Worm (Caenorhabditis elegans) whole organism, young adult: ENCODE data around the gene T08A11.1.

Experiments
- B0035.1 ChIP-seq: sonication (generic microtip); optimal IDR thresholded peaks from 2 replicates; lab custom pipeline; 2016; ENCODE audit warnings: missing genetic modification characterization, mild to moderate bottlenecking, missing compliant biosample characterization, missing genotype, missing genetic modification reagents
- B0336.3 ChIP-seq: fragments of 200-800 bp; sonication (Bioruptor generic); IDR thresholded peaks from 2 replicates; pipeline ENCODE4 v1.3.6; 2022; ENCODE audit warnings: missing genetic modification characterization, missing compliant biosample characterization
- F23B12.7 ChIP-seq: sonication (generic microtip); optimal IDR thresholded peaks from 2 replicates; lab custom pipeline; 2017; ENCODE audit warnings: missing genetic modification characterization, mild to moderate bottlenecking, missing compliant biosample characterization, antibody characterized with exemption, moderate library complexity; ENCODE audit not compliant: insufficient read depth
- F33H1.4 ChIP-seq: fragments of 200-800 bp; sonication (Bioruptor generic); IDR thresholded peaks from 2 replicates; pipeline ENCODE4 v1.3.6; 2022; ENCODE audit warnings: missing genetic modification reagents, missing genetic modification characterization, missing compliant biosample characterization
- T07F8.4 ChIP-seq: sonication (generic microtip); optimal IDR thresholded peaks from 2 replicates; lab custom pipeline; 2016; ENCODE audit warnings: mild to moderate bottlenecking, missing genetic modification characterization, moderate library complexity, missing compliant biosample characterization
- Y53F4B.3 ChIP-seq: fragments of 200-800 bp; sonication (Bioruptor generic); IDR thresholded peaks from 2 replicates; pipeline ENCODE4 v1.3.6; 2022; ENCODE audit warnings: missing genetic modification reagents, missing genetic modification characterization, missing compliant biosample characterization
- Y67H2A.10 ChIP-seq: fragments of 200-800 bp; sonication (Bioruptor generic); conservative IDR thresholded peaks from 2 replicates; pipeline ENCODE4 v1.3.6; 2022; ENCODE audit warnings: missing genetic modification reagents, missing genetic modification characterization, missing compliant biosample characterization
- ama-1 ChIP-seq, 3 experiments: fragments of 150-350 bp in 1 of 3; sonication (generic microtip) in 2 of 3; optimal IDR thresholded peaks; 2 replicates each; lab custom pipeline; 2014 to 2018; ENCODE audit warnings: missing biosample characterization in 2 of 3, missing genetic modification characterization in 2 of 3, missing genetic modification reagents in 2 of 3
- ceh-100 ChIP-seq: fragments of 200-800 bp; sonication (Bioruptor generic); IDR thresholded peaks from 2 replicates; pipeline ENCODE4 v1.3.6; 2022; ENCODE audit warnings: missing genetic modification reagents, missing genetic modification characterization, missing compliant biosample characterization
- die-1 ChIP-seq: sonication (generic microtip); optimal IDR thresholded peaks from 2 replicates; lab custom pipeline; 2016; ENCODE audit warnings: missing genotype, mild to moderate bottlenecking, missing genetic modification characterization, missing compliant biosample characterization
- egrh-3 ChIP-seq: fragments of 200-800 bp; sonication (Bioruptor generic); IDR thresholded peaks from 2 replicates; pipeline ENCODE4 v1.3.6; 2022; ENCODE audit warnings: missing genetic modification reagents, missing genetic modification characterization, missing compliant biosample characterization
- ets-4 ChIP-seq: fragments of 200-800 bp; sonication (Bioruptor generic); optimal IDR thresholded peaks from 2 replicates; lab custom pipeline; 2018; ENCODE audit warnings: mild to moderate bottlenecking, missing genetic modification characterization, missing compliant biosample characterization
- fkh-3 ChIP-seq: sonication (generic microtip); optimal IDR thresholded peaks from 2 replicates; lab custom pipeline; 2016; ENCODE audit warnings: mild to moderate bottlenecking, missing genetic modification characterization, missing compliant biosample characterization
- gei-17 ChIP-seq: fragments of 200-800 bp; sonication (Bioruptor generic); optimal IDR thresholded peaks from 2 replicates; lab custom pipeline; 2018; ENCODE audit warnings: mild to moderate bottlenecking, missing genetic modification characterization, missing compliant biosample characterization
- him-1 ChIP-seq: sonication (generic microtip); optimal IDR thresholded peaks from 2 replicates; lab custom pipeline; 2016; ENCODE audit warnings: missing genotype, missing genetic modification reagents, missing genetic modification characterization, missing compliant biosample characterization
- hmg-1.2 ChIP-seq: fragments of 200-800 bp; sonication (Bioruptor generic); IDR thresholded peaks from 2 replicates; pipeline ENCODE4 v1.3.6; 2022; ENCODE audit warnings: missing genetic modification reagents, missing genetic modification characterization, missing compliant biosample characterization
- hrde-1 ChIP-seq: sonication (generic microtip); optimal IDR thresholded peaks from 2 replicates; lab custom pipeline; 2016; ENCODE audit warnings: missing genetic modification characterization, mild to moderate bottlenecking, missing compliant biosample characterization, moderate library complexity, missing genotype, missing genetic modification reagents, borderline replicate concordance
- hsf-1 ChIP-seq: fragments of 200-800 bp; sonication (Bioruptor generic); IDR thresholded peaks from 2 replicates; pipeline ENCODE4 v1.3.6; 2022; ENCODE audit warnings: missing genetic modification reagents, missing genetic modification characterization, missing compliant biosample characterization
- lag-1 ChIP-seq: fragments of 200-800 bp; sonication (Bioruptor generic); IDR thresholded peaks from 2 replicates; pipeline ENCODE4 v1.3.6; 2022; ENCODE audit warnings: missing genetic modification reagents, missing genetic modification characterization, missing compliant biosample characterization
- let-607 ChIP-seq, 2 experiments: fragments of 200-800 bp in 1 of 2; sonication (Bioruptor generic) in 1 of 2; sonication (generic microtip) in 1 of 2; optimal IDR thresholded peaks; 2 replicates each; lab custom pipeline; 2016 to 2018; ENCODE audit warnings: mild to moderate bottlenecking in 2 of 2, missing compliant biosample characterization in 2 of 2, missing genetic modification characterization in 2 of 2, moderate library complexity in 2 of 2, missing genotype in 1 of 2
- lin-40 ChIP-seq: sonication (generic microtip); optimal IDR thresholded peaks from 2 replicates; lab custom pipeline; 2016; ENCODE audit warnings: missing genetic modification characterization, mild to moderate bottlenecking, missing compliant biosample characterization, missing genotype, missing genetic modification reagents
- lir-1 ChIP-seq: fragments of 200-800 bp; sonication (Bioruptor generic); conservative IDR thresholded peaks from 2 replicates; pipeline ENCODE4 v1.3.6; 2022; ENCODE audit warnings: missing genetic modification reagents, missing genetic modification characterization, missing compliant biosample characterization
- madf-3 ChIP-seq: fragments of 200-800 bp; sonication (Bioruptor generic); IDR thresholded peaks from 2 replicates; pipeline ENCODE4 v1.3.6; 2022; ENCODE audit warnings: missing genetic modification reagents, missing genetic modification characterization, missing compliant biosample characterization
- madf-6 ChIP-seq: fragments of 200-800 bp; sonication (Bioruptor generic); IDR thresholded peaks from 2 replicates; pipeline ENCODE4 v1.3.6; 2022; ENCODE audit warnings: missing genetic modification reagents, missing genetic modification characterization, missing compliant biosample characterization
- mcd-1 ChIP-seq: fragments of 200-800 bp; sonication (Bioruptor generic); IDR thresholded peaks from 2 replicates; pipeline ENCODE4 v1.3.6; 2022; ENCODE audit warnings: missing genetic modification reagents, missing genetic modification characterization, missing compliant biosample characterization
- mxl-1 ChIP-seq: sonication (generic microtip); optimal IDR thresholded peaks from 2 replicates; lab custom pipeline; 2016; ENCODE audit warnings: missing genetic modification characterization, missing compliant biosample characterization
- nfya-1 ChIP-seq: sonication (generic microtip); optimal IDR thresholded peaks from 2 replicates; lab custom pipeline; 2017; ENCODE audit warnings: antibody characterized with exemption, missing compliant biosample characterization, missing genetic modification characterization, borderline replicate concordance; ENCODE audit not compliant: insufficient read depth
- nfyb-1 ChIP-seq: fragments of 200-800 bp; sonication (Bioruptor generic); IDR thresholded peaks from 2 replicates; pipeline ENCODE4 v1.3.6; 2022; ENCODE audit warnings: missing genetic modification reagents, missing genetic modification characterization, missing compliant biosample characterization
- nhr-90 ChIP-seq: sonication (generic microtip); optimal IDR thresholded peaks from 2 replicates; lab custom pipeline; 2016; ENCODE audit warnings: missing genotype, mild to moderate bottlenecking, missing genetic modification characterization, missing compliant biosample characterization
- rcor-1 ChIP-seq: fragments of 200-800 bp; sonication (Bioruptor generic); IDR thresholded peaks from 2 replicates; pipeline ENCODE4 v1.3.6; 2022; ENCODE audit warnings: missing genetic modification reagents, missing genetic modification characterization, missing compliant biosample characterization
- snpc-1.3 ChIP-seq: sonication (generic microtip); optimal IDR thresholded peaks from 2 replicates; lab custom pipeline; 2017; ENCODE audit warnings: missing genetic modification characterization, mild to moderate bottlenecking, missing compliant biosample characterization, antibody characterized with exemption, moderate library complexity, missing genotype, missing genetic modification reagents; ENCODE audit not compliant: insufficient read depth
- tlf-1 ChIP-seq: fragments of 200-800 bp; sonication (Bioruptor generic); optimal IDR thresholded peaks from 2 replicates; lab custom pipeline; 2018; ENCODE audit warnings: mild to moderate bottlenecking, missing genetic modification characterization, missing compliant biosample characterization
- zim-3 ChIP-seq: sonication (generic microtip); optimal IDR thresholded peaks from 2 replicates; lab custom pipeline; 2017; ENCODE audit warnings: mild to moderate bottlenecking, missing genetic modification characterization, moderate library complexity, missing compliant biosample characterization
- ztf-25 ChIP-seq: fragments of 200-800 bp; sonication (Bioruptor generic); IDR thresholded peaks from 2 replicates; pipeline ENCODE4 v1.3.6; 2022; ENCODE audit warnings: missing genetic modification reagents, missing genetic modification characterization, missing compliant biosample characterization
- ztf-3 ChIP-seq: fragments of 200-800 bp; sonication (Bioruptor generic); optimal IDR thresholded peaks from 2 replicates; lab custom pipeline; 2018; ENCODE audit warnings: mild to moderate bottlenecking, missing genetic modification characterization, missing compliant biosample characterization

T08A11.1 gene

DNA sequence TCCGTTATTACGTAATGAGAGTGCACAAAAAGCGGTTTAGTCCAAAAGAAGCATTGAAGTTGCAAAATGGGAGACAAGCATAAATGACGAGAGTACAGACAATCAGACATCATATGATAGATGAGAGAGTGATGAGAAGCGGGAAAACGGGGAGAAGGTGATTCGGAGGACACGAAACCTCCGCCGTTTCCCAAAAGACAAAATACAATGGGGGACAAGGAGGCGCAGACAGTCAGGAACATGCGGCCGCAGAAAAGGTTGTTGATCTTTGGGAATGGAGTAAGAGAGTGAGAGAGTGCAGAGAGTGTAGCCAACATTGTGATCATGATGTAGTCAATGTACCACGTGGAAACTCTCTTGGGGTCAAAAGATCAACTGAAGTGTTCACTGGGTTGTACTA is 25.3 kb downstream of the T08A11.1 start (continued):
- TF ChIP-seq nfya-1 (tag; lab: Kevin White, UChicago), result no peak
- TF ChIP-seq him-1 (tag; lab: Kevin White, UChicago), result no peak
- no peak for TF ChIP-seq zim-3
- TF ChIP-seq B0035.1 (tag; lab: Kevin White, UChicago), result peak; percentile 52
- peak; percentile 91 for TF ChIP-seq B0336.3
- no peak for TF ChIP-seq hrde-1 (tag; lab: Kevin White, UChicago)
- peak; percentile 38 for TF ChIP-seq gei-17 (GFP tag; lab: Kevin White, UChicago)
- no peak for TF ChIP-seq snpc-1.3
- no peak for TF ChIP-seq T07F8.4 (tag; lab: Kevin White, UChicago)
- no peak for TF ChIP-seq F33H1.4 (GFP tag; lab: Robert Waterston, UW)
- TF ChIP-seq ztf-25 (GFP tag; lab: Robert Waterston, UW), result no peak
- peak; percentile 52 for TF ChIP-seq ztf-3
- TF ChIP-seq nhr-90 (tag; lab: Kevin White, UChicago), result peak; percentile 32
- TF ChIP-seq mcd-1 (GFP tag; lab: Robert Waterston, UW), result peak; percentile 74
- TF ChIP-seq rcor-1 (GFP tag; lab: Robert Waterston, UW), result peak; percentile 53
- no peak for TF ChIP-seq fkh-3 (tag; lab: Kevin White, UChicago)

- TF ChIP-seq egrh-3, result no peak
- TF ChIP-seq hmg-1.2 (GFP tag; lab: Robert Waterston, UW), result peak; percentile 25; the same call in 1 of the 2 replicates
- no peak for TF ChIP-seq F33H1.4 (GFP tag; lab: Robert Waterston, UW)
- TF ChIP-seq lin-40 (tag; lab: Kevin White, UChicago), result peak; percentile 25
- no peak for TF ChIP-seq F23B12.7 (tag; lab: Kevin White, UChicago)
- TF ChIP-seq him-1 (tag; lab: Kevin White, UChicago), result no peak
- no peak for TF ChIP-seq ets-4 (GFP tag; lab: Kevin White, UChicago)
- TF ChIP-seq ama-1 (optimal IDR thresholded peaks at IDR 0.05; lab: Kevin White, UChicago), result no peak
- TF ChIP-seq ama-1 (GFP tag; optimal IDR thresholded peaks at IDR 0.05; lab: Kevin White, UChicago), result no peak
- TF ChIP-seq nhr-90 (tag; lab: Kevin White, UChicago), result no peak
These were observed 26.8 kb downstream of the T08A11.1 start for ce11 chrIII:4236178-4236577.

- TF ChIP-seq nfyb-1 (GFP tag; lab: Robert Waterston, UW) (0 out of 2 replicates have a peak, but pooled peaks have one; percentile 39), lir-1 (GFP tag; lab: Robert Waterston, UW) (no peak)
These were observed 28.2 kb downstream of the T08A11.1 start for ce11 chrIII:4234642-4235295.

DNA sequence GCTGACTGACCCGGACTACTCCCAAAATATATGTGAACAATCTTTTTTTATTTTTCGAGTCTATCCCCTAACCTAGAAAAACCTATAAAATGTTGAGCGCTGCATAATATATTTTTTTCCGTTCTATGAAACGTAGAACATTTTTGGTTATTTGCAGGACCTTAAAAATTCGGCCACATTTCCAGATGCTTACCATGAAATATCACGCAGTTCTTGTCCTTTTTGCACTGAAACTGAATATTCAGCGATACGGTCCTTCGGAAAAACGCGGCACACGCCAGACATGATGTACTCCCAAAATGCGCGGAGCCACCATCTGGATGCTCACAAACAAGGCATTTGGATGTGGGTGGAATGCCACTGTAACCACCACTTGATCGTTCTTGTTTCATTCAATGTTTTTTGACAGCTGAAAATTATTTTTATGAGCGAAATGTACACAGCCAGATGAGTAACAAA is 30.1 kb downstream of the T08A11.1 start, which contains the start of gene nhr-20:
nhr-20 (minus strand) TSS at position 409 of the 459 bp plus-strand sequence.
- TF ChIP-seq madf-3 (no peak), let-607 (tag; optimal IDR thresholded peaks at IDR 0.05; lab: Kevin White, UChicago) (no peak), die-1 (tag; lab: Kevin White, UChicago) (no peak), lag-1 (no peak), Y67H2A.10 (no peak), Y53F4B.3 (GFP tag; lab: Robert Waterston, UW) (no peak), tlf-1 (GFP tag; lab: Kevin White, UChicago) (no peak), madf-6 (GFP tag; lab: Robert Waterston, UW) (no peak), snpc-1.3 (no peak), nfya-1 (tag; lab: Kevin White, UChicago) (no peak), ceh-100 (GFP tag; lab: Robert Waterston, UW) (no peak), mxl-1 (tag; lab: Kevin White, UChicago) (no peak), hsf-1 (GFP tag; lab: Robert Waterston, UW) (no peak), lir-1 (GFP tag; lab: Robert Waterston, UW) (no peak), hmg-1.2 (GFP tag; lab: Robert Waterston, UW) (no peak)
